Worm (Caenorhabditis elegans) whole organism, dauer: ENCODE results near the gene T23F4.2.

Experiments
- unc-62 ChIP-seq: sonication (generic microtip); optimal IDR thresholded peaks from 2 replicates; lab custom pipeline; 2017; ENCODE audit warnings: missing biosample characterization, missing genetic modification reagents, missing genetic modification characterization

The T23F4.2 gene

DNA sequence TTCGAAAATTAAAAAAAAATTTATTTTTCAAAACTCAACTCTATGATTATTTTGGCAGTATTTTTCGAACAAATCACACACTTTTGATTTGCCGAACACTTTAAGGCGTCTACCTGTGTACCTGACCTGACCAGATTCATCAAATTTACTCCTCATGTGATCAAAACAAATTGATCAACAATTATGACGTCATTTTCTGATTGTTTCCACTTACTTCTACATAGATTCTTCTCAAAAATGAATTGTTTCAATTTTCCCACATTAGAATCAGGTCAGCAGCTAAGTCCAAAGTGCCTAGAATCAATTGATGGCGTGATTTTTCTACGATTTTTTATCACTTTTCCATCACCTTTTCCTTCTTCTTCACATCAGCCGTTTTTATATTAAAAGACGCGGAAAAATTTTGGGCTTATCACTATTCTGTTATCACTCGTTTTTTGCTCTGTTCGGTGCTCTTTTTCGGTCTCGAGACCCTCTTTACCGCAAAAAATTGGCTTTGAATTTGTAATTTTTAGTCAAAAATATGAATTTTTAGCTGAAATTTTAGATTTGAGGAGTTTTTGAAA is 20.1 kb upstream of the T23F4.2 start:
- no peak for TF ChIP-seq unc-62 (GFP tag; lab: Kevin White, UChicago)

ce11 chrII:1149390-1149789 is 14.0 kb upstream of the T23F4.2 start:
- no peak for TF ChIP-seq unc-62 (GFP tag; lab: Kevin White, UChicago)

DNA sequence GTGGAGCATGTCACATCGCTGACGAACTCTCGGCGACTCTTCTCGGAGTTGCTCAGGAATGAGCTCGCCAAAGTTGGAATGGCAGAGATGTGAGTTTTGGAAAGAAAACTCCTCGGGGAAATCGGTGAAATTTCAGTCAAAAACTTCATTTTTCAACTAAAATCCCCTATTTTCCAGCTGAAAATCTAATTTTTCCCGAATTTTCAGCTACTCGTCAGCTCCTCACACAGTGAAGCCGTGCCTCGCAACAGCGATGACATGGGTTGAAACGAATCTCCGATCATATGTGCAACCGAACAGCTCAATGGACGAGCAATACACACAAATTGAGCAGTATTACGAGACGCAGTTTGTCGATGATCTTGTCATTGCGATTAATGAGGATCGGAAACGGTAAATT is 11.6 kb upstream of the T23F4.2 start:
- no peak for TF ChIP-seq unc-62 (GFP tag; lab: Kevin White, UChicago)

DNA sequence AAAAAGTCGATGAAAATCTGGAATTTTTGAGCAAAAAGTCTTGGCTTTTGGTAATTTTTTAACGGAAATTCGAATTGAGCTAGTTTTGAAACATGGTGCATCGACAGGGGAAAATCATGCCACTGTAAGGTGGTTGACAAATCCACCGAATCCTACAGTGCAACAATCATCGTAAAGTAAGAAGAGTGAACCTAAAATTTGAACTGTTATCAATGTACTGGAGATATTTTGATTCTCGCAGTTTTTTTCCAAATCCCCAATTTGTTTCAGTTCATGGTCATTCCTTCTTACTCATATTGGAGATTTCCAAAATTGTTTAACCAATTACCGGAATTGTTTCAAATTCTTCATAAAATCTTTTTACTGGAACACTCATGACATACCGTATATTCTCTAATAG is 10.6 kb upstream of the T23F4.2 start:
- TF ChIP-seq unc-62 (GFP tag; lab: Kevin White, UChicago), result no peak

- TF ChIP-seq unc-62 (GFP tag; lab: Kevin White, UChicago), result no peak
Measured at ce11 chrII:1153299-1153698, 10.1 kb upstream of the T23F4.2 start.

DNA sequence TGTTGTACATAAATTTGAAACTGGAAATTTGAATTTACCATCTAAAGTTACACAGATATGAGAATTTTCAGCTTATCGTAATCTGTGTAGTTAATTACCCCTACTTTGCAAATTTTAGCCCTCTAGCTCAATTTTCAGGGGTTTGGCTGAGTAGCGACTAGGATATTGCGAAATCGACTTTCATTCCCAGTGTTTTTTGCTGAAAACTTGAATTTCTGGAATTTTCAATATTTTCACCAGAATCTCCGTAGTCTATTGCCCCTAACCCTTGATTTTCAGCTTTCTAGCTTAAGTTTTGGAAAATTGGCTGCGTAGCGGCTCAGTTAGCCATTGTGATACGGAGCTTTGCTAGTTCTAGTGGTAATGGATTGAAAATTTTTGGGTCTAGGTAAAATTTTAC is 6.2 kb upstream of the T23F4.2 start:
- no peak for TF ChIP-seq unc-62 (GFP tag; lab: Kevin White, UChicago)

- no peak for TF ChIP-seq unc-62 (GFP tag; lab: Kevin White, UChicago)
Measured at ce11 chrII:1159718-1160117, 3.7 kb upstream of the T23F4.2 start.

- no peak for TF ChIP-seq unc-62 (GFP tag; lab: Kevin White, UChicago)
Measured at ce11 chrII:1170842-1171241, 7.5 kb downstream of the T23F4.2 start.

ce11 chrII:1172080-1172575 is 8.8 kb downstream of the T23F4.2 start, which contains the start of gene dlhd-1:
TSS of gene dlhd-1 (minus strand) at chrII:1172130.
- TF ChIP-seq unc-62 (GFP tag; lab: Kevin White, UChicago), result no peak

DNA sequence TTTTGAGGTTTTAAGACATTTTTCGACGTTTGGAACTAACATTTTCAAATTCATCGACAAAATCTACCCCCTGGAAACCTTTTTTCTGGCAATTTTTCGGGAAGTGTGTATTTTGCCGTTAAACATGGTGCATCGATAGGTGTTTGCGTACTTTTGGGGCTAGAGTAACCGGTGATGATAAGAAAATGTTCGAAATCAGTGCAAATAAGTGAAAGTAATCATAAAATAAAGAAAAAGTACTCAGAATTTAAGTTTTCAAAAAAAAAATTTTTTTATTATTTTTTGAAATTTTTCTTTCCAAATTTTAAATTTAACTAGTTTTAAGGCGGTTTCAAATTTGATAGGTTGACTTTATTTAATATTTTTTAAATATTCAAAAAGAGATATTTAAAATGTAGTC is 15.8 kb downstream of the T23F4.2 start, which contains the start of gene nas-27:
nas-27 (minus strand) TSS at position 101 of the 400 bp plus-strand sequence.
- TF ChIP-seq unc-62 (GFP tag; lab: Kevin White, UChicago), result no peak

ce11 chrII:1188137-1188536 is 24.8 kb downstream of the T23F4.2 start:
- no peak for TF ChIP-seq unc-62 (GFP tag; lab: Kevin White, UChicago)

DNA sequence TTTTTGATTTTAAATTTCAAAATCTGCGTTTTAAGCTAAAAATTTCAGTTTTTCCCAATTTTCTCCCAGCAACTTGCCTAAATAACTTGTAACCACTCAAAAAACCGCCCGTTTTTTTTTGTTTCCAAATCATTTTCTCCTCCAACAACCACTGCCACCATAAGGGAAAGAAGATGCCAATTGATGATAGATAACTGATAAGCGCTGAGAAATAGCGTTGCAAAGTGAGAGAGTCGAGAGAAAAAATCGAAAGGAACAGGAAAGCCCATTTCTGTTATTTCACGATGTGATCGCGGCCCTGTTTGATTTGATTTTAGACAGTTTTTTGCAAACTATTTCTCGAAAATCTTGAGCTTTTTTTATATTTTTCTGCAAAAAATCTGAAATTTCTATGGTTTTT is 26.3 kb downstream of the T23F4.2 start:
- TF ChIP-seq unc-62 (GFP tag; lab: Kevin White, UChicago), result no peak

- no peak for TF ChIP-seq unc-62 (GFP tag; lab: Kevin White, UChicago)
Measured at ce11 chrII:1191853-1192252, 28.5 kb downstream of the T23F4.2 start.

DNA sequence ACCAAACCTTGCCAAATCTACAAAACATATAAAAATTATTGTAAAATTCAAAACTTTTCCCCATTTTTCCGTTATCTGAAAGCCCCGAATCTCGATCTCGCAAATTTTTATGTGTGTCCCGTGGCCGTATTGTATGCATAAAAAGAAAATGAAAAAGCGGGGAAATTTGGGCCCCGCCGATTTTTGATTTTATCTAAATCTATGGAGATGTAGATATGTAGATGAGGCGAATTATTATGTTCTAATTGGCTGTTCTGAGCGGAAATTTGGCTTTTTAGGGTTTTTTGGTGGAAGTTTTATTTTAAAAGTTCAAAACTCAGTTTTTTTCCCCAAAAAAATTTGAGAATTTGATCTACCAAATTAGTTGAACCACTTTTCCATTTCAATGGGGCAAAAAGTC is 32.8 kb downstream of the T23F4.2 start:
- TF ChIP-seq unc-62 (GFP tag; lab: Kevin White, UChicago), result no peak

DNA sequence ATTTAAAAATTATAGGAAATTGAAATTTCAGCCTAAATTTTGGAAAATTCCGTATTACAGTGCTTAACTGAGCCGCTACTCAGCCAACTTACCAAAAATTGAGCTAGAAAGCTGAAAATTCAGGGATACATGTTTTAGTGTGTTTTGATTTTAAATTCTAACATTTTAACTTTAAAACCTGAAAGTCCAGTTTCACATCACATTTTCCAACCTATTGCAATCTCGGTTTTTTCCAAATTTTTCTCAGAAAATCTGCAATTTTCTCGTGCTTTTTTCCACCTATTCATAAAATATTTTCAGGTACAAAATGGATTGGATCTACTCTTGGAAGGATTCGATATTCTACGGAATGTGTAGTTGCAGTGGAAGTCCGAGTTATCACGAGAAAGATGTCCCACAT is 33.7 kb downstream of the T23F4.2 start, which contains the start of gene F53A10.2:
F53A10.2 (plus strand) TSS at position 301 of the 400 bp plus-strand sequence.
- TF ChIP-seq unc-62 (GFP tag; lab: Kevin White, UChicago), result no peak

DNA sequence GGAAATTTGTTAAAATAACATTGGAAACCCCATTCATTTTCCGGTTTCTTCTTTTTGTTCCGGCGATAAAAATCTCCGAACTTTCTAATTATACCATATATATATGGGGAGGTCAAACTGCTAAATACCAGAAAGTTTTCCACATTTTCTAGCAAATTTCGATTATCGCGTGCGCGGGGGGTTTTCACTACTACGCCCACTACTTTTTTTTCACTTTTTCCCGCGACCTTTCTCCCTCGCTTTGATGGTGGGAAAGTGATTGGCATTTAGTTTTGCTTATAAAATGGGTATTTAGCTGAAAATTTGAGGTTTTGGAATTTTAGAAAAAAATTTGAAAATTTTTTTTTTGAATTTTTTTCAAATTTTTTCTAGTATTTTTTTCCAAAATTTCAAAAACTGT is 36.6 kb downstream of the T23F4.2 start:
- no peak for TF ChIP-seq unc-62 (GFP tag; lab: Kevin White, UChicago)

DNA sequence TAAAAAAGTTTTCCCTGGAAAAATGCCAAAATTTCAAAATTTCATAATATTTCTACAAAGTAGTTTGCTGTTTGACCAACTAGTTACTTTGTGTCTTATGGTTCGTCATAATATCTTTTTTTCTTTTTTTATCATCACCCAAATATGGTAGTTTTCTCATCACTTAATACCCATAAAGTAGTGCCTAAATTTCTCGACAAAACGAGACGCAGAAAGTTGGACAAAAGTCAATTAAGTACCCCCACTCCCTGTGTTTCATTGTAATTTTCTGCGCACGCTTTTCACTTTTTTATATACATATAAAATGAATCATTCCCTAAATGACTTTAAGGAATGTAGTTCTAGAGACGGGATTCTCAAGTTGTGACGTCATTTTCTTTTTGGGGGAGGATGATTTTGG is 40.1 kb downstream of the T23F4.2 start:
- no peak for TF ChIP-seq unc-62 (GFP tag; lab: Kevin White, UChicago)
